Fruit fly (Drosophila melanogaster): ENCODE results near the gene bard.

bard gene

DNA sequence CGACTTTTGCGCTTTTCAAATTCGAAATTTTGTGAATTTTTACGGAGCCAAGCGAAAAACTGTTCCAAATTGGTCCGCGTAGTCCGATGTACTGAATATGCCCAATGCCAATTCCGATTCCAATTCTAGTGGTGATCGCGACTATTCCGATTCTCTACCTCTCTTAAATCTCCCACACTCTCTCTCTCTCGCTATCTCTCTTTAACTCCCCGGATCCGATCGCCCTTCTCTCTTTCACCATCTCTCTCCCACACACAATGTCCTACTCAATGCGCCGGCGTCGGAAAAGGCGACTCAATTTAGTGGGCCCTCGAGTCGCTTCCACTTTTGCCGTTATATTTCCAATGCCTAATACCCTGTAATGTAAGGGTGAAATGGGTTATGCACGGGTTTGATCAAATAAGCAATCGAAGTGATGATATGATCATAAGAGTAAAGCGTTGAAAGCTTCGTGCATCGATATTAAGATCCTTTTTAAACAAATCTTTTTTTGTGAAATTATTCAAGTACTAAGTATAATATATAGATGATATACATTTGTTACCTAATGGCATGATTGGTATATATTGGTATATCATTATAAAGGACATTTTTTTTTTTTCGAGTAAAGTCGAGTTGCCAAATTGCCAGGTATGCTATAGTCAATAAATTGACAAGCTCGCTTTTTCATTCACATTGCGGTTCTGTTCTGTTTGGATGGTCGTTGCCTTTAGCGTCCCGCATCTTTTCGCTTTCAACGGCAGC, 31.4 kb upstream of the bard start (continued):
- TF ChIP-seq cato (GFP tag; optimal IDR thresholded peaks at IDR 0.05; ENCODE audit: borderline replicate concordance) (peak; percentile 36), CG13894 (tag; optimal IDR thresholded peaks at IDR 0.05) (no peak), dati (GFP tag; IDR thresholded peaks at IDR 0.05) (0 out of 2 replicates have a peak, but pooled peaks have one; percentile 8), bab2 (GFP tag; optimal IDR thresholded peaks at IDR 0.05) (peak; percentile 32), Gsc (GFP tag; IDR thresholded peaks at IDR 0.05) (no peak), CG3995 (GFP tag; optimal IDR thresholded peaks at IDR 0.05) (no peak), CG3407 (GFP tag; optimal IDR thresholded peaks at IDR 0.05) (peak; percentile 54), insv (GFP tag; optimal IDR thresholded peaks at IDR 0.05) (no peak), CG2120 (GFP tag; optimal IDR thresholded peaks at IDR 0.05) (peak; percentile 66), CG14710 (tag; optimal IDR thresholded peaks at IDR 0.05) (peak; percentile 65), tin (GFP tag; optimal IDR thresholded peaks at IDR 0.05) (peak; percentile 62), Neu2 (GFP tag; optimal IDR thresholded peaks at IDR 0.05; ENCODE audit: borderline replicate concordance) (no peak), Nf-YB (GFP tag; optimal IDR thresholded peaks at IDR 0.05) (peak; percentile 59), Ets65A (GFP tag) (peak; percentile 95), MESR4 (GFP tag; optimal IDR thresholded peaks at IDR 0.05) (no peak), Six4 (GFP tag; optimal IDR thresholded peaks at IDR 0.05) (peak; percentile 56), CG5180 (GFP tag; optimal IDR thresholded peaks at IDR 0.05) (peak; percentile 20), klu (GFP tag; IDR thresholded peaks at IDR 0.05) (peak; percentile 26; the same call in 1 of the 2 replicates), Hand (GFP tag; optimal IDR thresholded peaks at IDR 0.05) (no peak), Oaz (GFP tag; IDR thresholded peaks at IDR 0.05) (no peak), CG6765 (GFP tag; optimal IDR thresholded peaks at IDR 0.05) (peak; percentile 2), crc (GFP tag; optimal IDR thresholded peaks at IDR 0.05) (no peak), Meics (GFP tag; optimal IDR thresholded peaks at IDR 0.05) (peak; percentile 71), CG10654 (GFP tag; optimal IDR thresholded peaks at IDR 0.05) (peak; percentile 52), CG18599 (GFP tag; optimal IDR thresholded peaks at IDR 0.05) (peak; percentile 47), mirr (GFP tag; optimal IDR thresholded peaks at IDR 0.05) (no peak), inv (GFP tag; IDR thresholded peaks at IDR 0.05; ENCODE audit: partially characterized antibody) (no peak), Max (GFP tag; optimal IDR thresholded peaks at IDR 0.05) (peak; percentile 53), Hmx (GFP tag; optimal IDR thresholded peaks at IDR 0.05) (no peak), CG1233 (GFP tag; optimal IDR thresholded peaks at IDR 0.05) (peak; percentile 44), nerfin-1 (tag; optimal IDR thresholded peaks at IDR 0.05) (peak; percentile 36), so (GFP tag; IDR thresholded peaks at IDR 0.05) (peak; percentile 32; the same call in 1 of the 3 replicates), Spps (tag; optimal IDR thresholded peaks at IDR 0.05) (peak; percentile 31), CHES-1-like (GFP tag; optimal IDR thresholded peaks at IDR 0.05) (no peak), Dbx (GFP tag; IDR thresholded peaks at IDR 0.05) (no peak), CG7839 (tag; optimal IDR thresholded peaks at IDR 0.05) (peak; percentile 84), kni (GFP tag; optimal IDR thresholded peaks at IDR 0.05) (no peak), CG6791 (GFP tag; IDR thresholded peaks at IDR 0.05; ENCODE audit: partially characterized antibody) (no peak), CG2712 (tag; optimal IDR thresholded peaks at IDR 0.05) (peak; percentile 87), HLHmδ (GFP tag; optimal IDR thresholded peaks at IDR 0.05) (no peak), gce (GFP tag; IDR thresholded peaks at IDR 0.05) (no peak), Chrac-16 (GFP tag; optimal IDR thresholded peaks at IDR 0.05) (peak; percentile 77), usp (GFP tag; optimal IDR thresholded peaks at IDR 0.05) (no peak), ken (GFP tag; IDR thresholded peaks at IDR 0.05) (no peak), CG15479 (GFP tag; optimal IDR thresholded peaks at IDR 0.05) (no peak), CG10543 (GFP tag; optimal IDR thresholded peaks at IDR 0.05) (peak; percentile 44), bsh (GFP tag; optimal IDR thresholded peaks at IDR 0.05) (peak; percentile 42 to 75), pita (GFP tag; optimal IDR thresholded peaks at IDR 0.05) (no peak), sd (tag; optimal IDR thresholded peaks at IDR 0.05) (peak; percentile 15)

Measured in whole organism, embryonic.